Worm (Caenorhabditis elegans) whole organism, early embryonic: ENCODE data around the gene cpt-4.

Experiments
- ama-1 ChIP-seq: fragments of 150-350 bp; optimal IDR thresholded peaks from 2 replicates; lab custom pipeline; 2014
- flt-1 ChIP-seq: fragments of 200-800 bp; sonication (Bioruptor generic); IDR thresholded peaks from 2 replicates; pipeline ENCODE4 v1.3.6; 2022; ENCODE audit warnings: missing genetic modification characterization, missing compliant biosample characterization

DNA sequence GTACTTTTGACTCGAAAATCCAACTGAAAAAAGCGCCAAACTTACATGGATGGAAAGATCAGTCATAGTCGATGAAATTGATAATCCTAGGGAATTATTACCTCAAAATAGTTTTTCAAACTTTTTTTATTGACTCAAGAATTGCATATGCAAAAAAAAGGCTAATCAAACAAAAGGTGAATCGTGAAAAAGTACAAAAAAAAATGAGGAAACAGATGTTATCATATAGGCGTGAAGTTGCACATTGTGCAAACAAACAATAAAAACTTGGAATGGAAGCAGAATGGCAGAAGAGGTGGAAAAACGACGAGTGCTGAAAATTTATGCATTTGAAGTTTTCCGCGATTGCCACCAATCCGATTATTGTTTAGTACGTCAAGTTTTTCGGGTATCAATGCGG is 18.6 kb upstream of the cpt-4 start, which contains the start of gene exc-14:
- no peak for TF ChIP-seq ama-1
- TF ChIP-seq flt-1 (GFP tag; lab: Robert Waterston, UW), result no peak
